Fruit fly (Drosophila melanogaster): ENCODE data around the gene CG14011.
A peak's percentile ranks its signal among the peaks of the same experiment; 100 is the strongest.

Gene CG14011

dm6 chr2L:5610108-5610507 is 29.2 kb upstream of the CG14011 start:
- TF ChIP-seq Eip78C (GFP tag) (peak; percentile 68), CG32006 (GFP tag; optimal IDR thresholded peaks at IDR 0.05) (peak; percentile 10), Smox (GFP tag; optimal IDR thresholded peaks at IDR 0.05) (peak; percentile 8), fd85E (GFP tag; optimal IDR thresholded peaks at IDR 0.05) (no peak), CG31627 (GFP tag; optimal IDR thresholded peaks at IDR 0.05) (no peak), CG4318 (GFP tag; optimal IDR thresholded peaks at IDR 0.05) (no peak), Met (GFP tag; optimal IDR thresholded peaks at IDR 0.05) (no peak), svp (GFP tag) (peak; percentile 75), dsx (GFP tag; optimal IDR thresholded peaks at IDR 0.05; ENCODE audit: poor library complexity, severe bottlenecking) (no peak), CG11294 (GFP tag; IDR thresholded peaks at IDR 0.05) (no peak)

- TF ChIP-seq CG16779 (tag; optimal IDR thresholded peaks at IDR 0.05) (no peak), CG32006 (GFP tag; optimal IDR thresholded peaks at IDR 0.05) (no peak), eg (GFP tag; IDR thresholded peaks at IDR 0.05) (no peak)
Measured at dm6 chr2L:5596533-5596932, 15.6 kb upstream of the CG14011 start, which contains the start of gene CG18266. TSS of gene CG18266 (plus strand) at chr2L:5596833.

- TF ChIP-seq CG6792 (GFP tag; optimal IDR thresholded peaks at IDR 0.05) (no peak), Smox (GFP tag; optimal IDR thresholded peaks at IDR 0.05) (no peak), dsx (GFP tag; optimal IDR thresholded peaks at IDR 0.05; ENCODE audit: poor library complexity, severe bottlenecking) (no peak), CG11902 (GFP tag; optimal IDR thresholded peaks at IDR 0.05) (no peak), svp (GFP tag) (no peak), CG15336 (GFP tag; IDR thresholded peaks at IDR 0.05) (no peak)
Measured at dm6 chr2L:5593839-5594238, 12.9 kb upstream of the CG14011 start.

- TF ChIP-seq Hr39 (GFP tag; optimal IDR thresholded peaks at IDR 0.05) (no peak), CG11902 (GFP tag; optimal IDR thresholded peaks at IDR 0.05) (no peak), Gug (GFP tag; IDR thresholded peaks at IDR 0.05) (no peak), CG6276 (GFP tag; optimal IDR thresholded peaks at IDR 0.05) (no peak), CG3032 (tag; optimal IDR thresholded peaks at IDR 0.05) (no peak), CG6854 (GFP tag; optimal IDR thresholded peaks at IDR 0.05) (no peak), achi (GFP tag; optimal IDR thresholded peaks at IDR 0.05) (no peak), esn (GFP tag; optimal IDR thresholded peaks at IDR 0.05) (no peak), CG8119 (GFP tag; IDR thresholded peaks at IDR 0.05) (no peak), CG11762 (GFP tag; optimal IDR thresholded peaks at IDR 0.05; ENCODE audit: insufficient read depth) (no peak), CG16779 (tag; optimal IDR thresholded peaks at IDR 0.05) (no peak), topi (GFP tag; optimal IDR thresholded peaks at IDR 0.05) (no peak), OdsH (GFP tag; optimal IDR thresholded peaks at IDR 0.05) (no peak), CG7368 (GFP tag; optimal IDR thresholded peaks at IDR 0.05) (no peak), CG6792 (GFP tag; optimal IDR thresholded peaks at IDR 0.05) (no peak), salr (GFP tag; optimal IDR thresholded peaks at IDR 0.05) (no peak)
Measured at dm6 chr2L:5588314-5588713, 7.4 kb upstream of the CG14011 start, which contains the start of gene CG7251. TSS of gene CG7251 (minus strand) at chr2L:5588414.

- no peak for TF ChIP-seq CG6854 (GFP tag; optimal IDR thresholded peaks at IDR 0.05)
- TF ChIP-seq Eip75B (GFP tag; optimal IDR thresholded peaks at IDR 0.05): peak; percentile 30
- TF ChIP-seq pdm3 (GFP tag; optimal IDR thresholded peaks at IDR 0.05): peak; percentile 32
- peak; percentile 55; the same call in 2 of the 3 replicates for TF ChIP-seq CG6163 (GFP tag; IDR thresholded peaks at IDR 0.05)
- TF ChIP-seq fd85E (GFP tag; optimal IDR thresholded peaks at IDR 0.05): no peak
- peak; percentile 53 for TF ChIP-seq CG10631 (GFP tag; optimal IDR thresholded peaks at IDR 0.05)
- TF ChIP-seq cyc (GFP tag; optimal IDR thresholded peaks at IDR 0.05): peak; percentile 29
- peak; percentile 15 for TF ChIP-seq Ets21C (GFP tag; optimal IDR thresholded peaks at IDR 0.05)
- TF ChIP-seq Sox15 (GFP tag; optimal IDR thresholded peaks at IDR 0.05): no peak
- peak; percentile 37 for TF ChIP-seq Smox (GFP tag; optimal IDR thresholded peaks at IDR 0.05)
- TF ChIP-seq CG31627 (GFP tag; optimal IDR thresholded peaks at IDR 0.05): peak; percentile 56
- TF ChIP-seq CG6792 (GFP tag; optimal IDR thresholded peaks at IDR 0.05): peak; percentile 25
- no peak for TF ChIP-seq CG3032 (tag; optimal IDR thresholded peaks at IDR 0.05)
- no peak for TF ChIP-seq CG6276 (GFP tag; optimal IDR thresholded peaks at IDR 0.05)
- TF ChIP-seq Sox102F (GFP tag; optimal IDR thresholded peaks at IDR 0.05): peak; percentile 39
- TF ChIP-seq CG9139 (GFP tag; optimal IDR thresholded peaks at IDR 0.05): peak; percentile 28
- TF ChIP-seq CG8119 (GFP tag; IDR thresholded peaks at IDR 0.05): peak; percentile 60; the same call in 2 of the 3 replicates
- TF ChIP-seq OdsH (GFP tag; optimal IDR thresholded peaks at IDR 0.05): peak; percentile 58
- peak; percentile 10 for TF ChIP-seq CG11762 (GFP tag; optimal IDR thresholded peaks at IDR 0.05; ENCODE audit: insufficient read depth)
- no peak for TF ChIP-seq dac (GFP tag; optimal IDR thresholded peaks at IDR 0.05)
- peak; percentile 54 for TF ChIP-seq Hr4 (GFP tag; optimal IDR thresholded peaks at IDR 0.05)
- peak in 1 of 2 experiments; percentile 26 for TF ChIP-seq salr (GFP tag; optimal IDR thresholded peaks at IDR 0.05)
- TF ChIP-seq acj6 (GFP tag; optimal IDR thresholded peaks at IDR 0.05): peak; percentile 57
- no peak for TF ChIP-seq CG15336 (GFP tag; IDR thresholded peaks at IDR 0.05)
- peak; percentile 54 for TF ChIP-seq Ets96B (tag; optimal IDR thresholded peaks at IDR 0.05)
- no peak for TF ChIP-seq net (GFP tag; optimal IDR thresholded peaks at IDR 0.05)
- peak; percentile 36 for TF ChIP-seq fd59A (GFP tag; optimal IDR thresholded peaks at IDR 0.05)
Measured at dm6 chr2L:5569503-5569902, 11.4 kb downstream of the CG14011 start.
